Worm (Caenorhabditis elegans) whole organism, L4/young adult: ENCODE results near the gene lin-18.

ENCODE experiments used
- W03F9.2 ChIP-seq: fragments of 150-350 bp; optimal IDR thresholded peaks from 2 replicates; lab custom pipeline; 2014; ENCODE audit warnings: missing biosample characterization, missing genetic modification characterization
- dao-5 ChIP-seq: sonication (generic microtip); optimal IDR thresholded peaks from 2 replicates; lab custom pipeline; 2016; ENCODE audit warnings: missing genotype, missing genetic modification characterization, moderate library complexity, missing compliant biosample characterization
- him-1 ChIP-seq: sonication (generic microtip); optimal IDR thresholded peaks from 2 replicates; lab custom pipeline; 2016; ENCODE audit warnings: missing genotype, missing genetic modification reagents, missing genetic modification characterization, missing compliant biosample characterization

The lin-18 gene

ce11 chrX:4003220-4003619 is 44.9 kb downstream of the lin-18 start, which contains the start of gene R02E12.12:
TSS of gene R02E12.12 (plus strand) at chrX:4003520.
- TF ChIP-seq him-1 (tag; lab: Kevin White, UChicago), result no peak
- TF ChIP-seq dao-5 (tag; lab: Kevin White, UChicago), result no peak

ce11 chrX:4005014-4005413 is 46.7 kb downstream of the lin-18 start, which contains the start of gene R02E12.4:
TSS of gene R02E12.4 (plus strand) at chrX:4005314.
- no peak for TF ChIP-seq him-1 (tag; lab: Kevin White, UChicago)
- TF ChIP-seq W03F9.2 (tag; lab: Kevin White, UChicago), result no peak
- no peak for TF ChIP-seq dao-5 (tag; lab: Kevin White, UChicago)

ce11 chrX:4006966-4007365 is 48.6 kb downstream of the lin-18 start:
- no peak for TF ChIP-seq W03F9.2 (tag; lab: Kevin White, UChicago)
- no peak for TF ChIP-seq him-1 (tag; lab: Kevin White, UChicago)
- no peak for TF ChIP-seq dao-5 (tag; lab: Kevin White, UChicago)

- no peak for TF ChIP-seq dao-5 (tag; lab: Kevin White, UChicago)
- no peak for TF ChIP-seq W03F9.2 (tag; lab: Kevin White, UChicago)
- no peak for TF ChIP-seq him-1 (tag; lab: Kevin White, UChicago)
Observed at ce11 chrX:4007724-4008123, 49.4 kb downstream of the lin-18 start.

- TF ChIP-seq W03F9.2 (tag; lab: Kevin White, UChicago) (peak; percentile 32), dao-5 (tag; lab: Kevin White, UChicago) (no peak)
Observed at ce11 chrX:4008922-4009321, 50.6 kb downstream of the lin-18 start.

- no peak for TF ChIP-seq dao-5 (tag; lab: Kevin White, UChicago)
Observed at ce11 chrX:4010383-4010782, 52.0 kb downstream of the lin-18 start.
